Worm (Caenorhabditis elegans) whole organism, L4 larva: ENCODE measurements around the gene cosa-1.

Source experiments
- F44E2.7 ChIP-seq: fragments of 200-800 bp; sonication (Bioruptor generic); IDR thresholded peaks from 2 replicates; pipeline ENCODE4 v2.1.2; 2022; ENCODE audit warnings: missing genetic modification characterization, missing compliant biosample characterization
- ctbp-1 ChIP-seq: fragments of 200-800 bp; sonication (Bioruptor generic); IDR thresholded peaks from 2 replicates; pipeline ENCODE4 v1.3.6; 2022; ENCODE audit warnings: missing genetic modification reagents, missing genetic modification characterization, missing compliant biosample characterization
- fkh-10 ChIP-seq: fragments of 150-350 bp; optimal IDR thresholded peaks from 2 replicates; lab custom pipeline; 2014; ENCODE audit warnings: missing biosample characterization, missing genetic modification reagents, missing genetic modification characterization
- lin-13 ChIP-seq: fragments of 150-350 bp; optimal IDR thresholded peaks from 2 replicates; lab custom pipeline; 2014; ENCODE audit warnings: missing biosample characterization, missing genetic modification reagents, missing genetic modification characterization
- lsy-2 ChIP-seq, 2 experiments: fragments of 150-350 bp in 1 of 2; sonication (generic microtip) in 1 of 2; optimal IDR thresholded peaks; 2 replicates each; lab custom pipeline; 2014 to 2017; ENCODE audit warnings: missing biosample characterization in 2 of 2, missing genetic modification characterization in 2 of 2
- nhr-28 ChIP-seq: fragments of 150-350 bp; optimal IDR thresholded peaks from 2 replicates; lab custom pipeline; 2014; ENCODE audit warnings: missing biosample characterization, missing genetic modification characterization
- nhr-77 ChIP-seq: fragments of 150-350 bp; optimal IDR thresholded peaks from 2 replicates; lab custom pipeline; 2014; ENCODE audit warnings: missing biosample characterization, missing genetic modification characterization
- snpc-4 ChIP-seq: fragments of 150-350 bp; optimal IDR thresholded peaks from 2 replicates; lab custom pipeline; 2014; ENCODE audit warnings: missing biosample characterization, missing genetic modification characterization
- ztf-11 ChIP-seq: fragments of 150-350 bp; optimal IDR thresholded peaks from 2 replicates; lab custom pipeline; 2014; ENCODE audit warnings: missing biosample characterization, missing genetic modification characterization

DNA sequence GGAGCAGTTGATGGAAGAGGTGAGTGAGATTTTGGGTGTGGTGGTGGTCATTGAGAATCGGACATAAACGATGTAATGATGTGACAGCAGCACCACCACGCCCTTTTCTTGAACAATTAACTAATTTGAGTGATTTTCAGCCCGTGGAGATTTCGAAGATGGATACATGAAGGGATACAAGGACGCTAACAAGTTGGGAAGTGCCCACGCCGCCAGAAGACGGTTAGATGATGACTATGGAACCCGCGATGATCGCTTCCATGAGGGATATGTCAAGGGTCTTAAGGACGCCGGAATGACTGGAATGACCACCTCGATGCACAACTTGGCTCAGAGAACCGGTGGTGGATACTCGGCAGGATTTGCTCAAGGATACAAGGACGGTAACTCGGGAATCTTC, 47.9 kb upstream of the cosa-1 start:
- TF ChIP-seq lin-13 (GFP tag; lab: Kevin White, UChicago) (no peak), ctbp-1 (GFP tag; lab: Robert Waterston, UW) (no peak), lsy-2 (tag; optimal IDR thresholded peaks at IDR 0.05; lab: Kevin White, UChicago) (no peak), snpc-4 (tag; lab: Kevin White, UChicago) (no peak), F44E2.7 (no peak), nhr-28 (tag; lab: Kevin White, UChicago) (no peak), nhr-77 (tag; lab: Kevin White, UChicago) (no peak), ztf-11 (tag; lab: Kevin White, UChicago) (no peak), fkh-10 (GFP tag; lab: Kevin White, UChicago) (no peak)
